Fruit fly (Drosophila melanogaster) whole organism, embryonic: ENCODE data around the gene CG42538.

ENCODE experiments used
- Asciz ChIP-seq: fragments of 200-800 bp; sonication (Bioruptor generic); optimal IDR thresholded peaks from 2 replicates; lab custom pipeline; 2017; ENCODE audit warnings: missing biosample characterization, mild to moderate bottlenecking, missing genetic modification characterization, missing genetic modification reagents
- CG10209 ChIP-seq: fragments of 200-800 bp; sonication (Bioruptor generic); optimal IDR thresholded peaks from 3 replicates; lab custom pipeline; 2017; ENCODE audit warnings: missing biosample characterization, mild to moderate bottlenecking, missing genetic modification characterization, missing genetic modification reagents
- CG10462 ChIP-seq: fragments of 200-800 bp; sonication (Bioruptor generic); optimal IDR thresholded peaks from 2 replicates; lab custom pipeline; 2016; ENCODE audit warnings: missing biosample characterization, missing genetic modification characterization
- CG12104 ChIP-seq: fragments of 200-800 bp; sonication (Bioruptor generic); optimal IDR thresholded peaks from 3 replicates; lab custom pipeline; 2016; ENCODE audit warnings: missing biosample characterization, missing genetic modification characterization
- CG12155 ChIP-seq: fragments of 200-800 bp; sonication (Bioruptor generic); optimal IDR thresholded peaks from 3 replicates; lab custom pipeline; 2016; ENCODE audit warnings: missing biosample characterization, missing genetic modification characterization
- CG12299 ChIP-seq: fragments of 200-800 bp; sonication (Bioruptor generic); optimal IDR thresholded peaks from 2 replicates; lab custom pipeline; 2018; ENCODE audit warnings: missing biosample characterization, mild to moderate bottlenecking, missing genetic modification characterization
- CG12769 ChIP-seq: fragments of 200-800 bp; sonication (Bioruptor generic); optimal IDR thresholded peaks from 2 replicates; lab custom pipeline; 2019; ENCODE audit warnings: missing biosample characterization, mild to moderate bottlenecking, missing genetic modification characterization, moderate library complexity
- CG18619 ChIP-seq: fragments of 200-800 bp; sonication (Bioruptor generic); optimal IDR thresholded peaks from 3 replicates; lab custom pipeline; 2017; ENCODE audit warnings: missing biosample characterization, mild to moderate bottlenecking, missing genetic modification characterization
- CG2889 ChIP-seq: fragments of 200-800 bp; sonication (Bioruptor generic); IDR thresholded peaks from 3 replicates; pipeline ENCODE4 v1.3.6; 2022; ENCODE audit warnings: missing biosample characterization, missing genetic modification characterization
- CG32767 ChIP-seq: fragments of 200-800 bp; sonication (Bioruptor generic); IDR thresholded peaks from 2 replicates; pipeline ENCODE4 v1.3.6; 2022; ENCODE audit warnings: missing biosample characterization, missing genetic modification characterization
- CG3726 ChIP-seq: fragments of 200-800 bp; sonication (Bioruptor generic); IDR thresholded peaks from 3 replicates; pipeline ENCODE4, ENCODE4 v1.3.6; 2022; ENCODE audit warnings: missing biosample characterization, missing genetic modification characterization
- CG4424 ChIP-seq: fragments of 200-800 bp; sonication (Bioruptor generic); optimal IDR thresholded peaks from 3 replicates; lab custom pipeline; 2016; ENCODE audit warnings: missing biosample characterization, missing genetic modification characterization
- CG6765 ChIP-seq: fragments of 200-800 bp; sonication (Bioruptor generic); optimal IDR thresholded peaks from 3 replicates; lab custom pipeline; 2017; ENCODE audit warnings: missing biosample characterization, mild to moderate bottlenecking, missing genetic modification characterization
- CG7372 ChIP-seq: fragments of 200-800 bp; sonication (Bioruptor generic); IDR thresholded peaks from 2 replicates; pipeline ENCODE4 v1.3.6; 2022; ENCODE audit warnings: missing biosample characterization, missing genetic modification characterization
- CHES-1-like ChIP-seq: fragments of 200-800 bp; sonication (Bioruptor generic); optimal IDR thresholded peaks from 2 replicates; lab custom pipeline; 2016; ENCODE audit warnings: missing biosample characterization, missing genetic modification characterization
- D19B ChIP-seq: fragments of 200-800 bp; sonication (Bioruptor generic); optimal IDR thresholded peaks from 2 replicates; lab custom pipeline; 2017; ENCODE audit warnings: missing biosample characterization, mild to moderate bottlenecking, missing genetic modification characterization
- Dad ChIP-seq: fragments of 200-800 bp; sonication (Bioruptor generic); optimal IDR thresholded peaks from 3 replicates; lab custom pipeline; 2016; ENCODE audit warnings: missing biosample characterization, missing genetic modification characterization
- Drgx ChIP-seq: fragments of 200-800 bp; sonication (Bioruptor generic); IDR thresholded peaks from 2 replicates; pipeline ENCODE4 v1.3.6; 2022; ENCODE audit warnings: missing biosample characterization, missing genetic modification characterization
- HmgD ChIP-seq: fragments of 200-800 bp; sonication (Bioruptor generic); optimal IDR thresholded peaks from 3 replicates; lab custom pipeline; 2016; ENCODE audit warnings: missing biosample characterization, missing genetic modification characterization
- Hmx ChIP-seq: fragments of 200-800 bp; sonication (Bioruptor generic); optimal IDR thresholded peaks from 2 replicates; lab custom pipeline; 2016; ENCODE audit warnings: missing biosample characterization, missing genetic modification characterization
- MESR4 ChIP-seq: fragments of 200-800 bp; sonication (Bioruptor generic); optimal IDR thresholded peaks from 2 replicates; lab custom pipeline; 2018; ENCODE audit warnings: missing biosample characterization, mild to moderate bottlenecking, missing genetic modification characterization, moderate library complexity
- NC2α ChIP-seq: fragments of 200-800 bp; sonication (Bioruptor generic); optimal IDR thresholded peaks from 2 replicates; lab custom pipeline; 2016; ENCODE audit warnings: missing biosample characterization, missing genetic modification characterization
- NfI ChIP-seq: fragments of 200-800 bp; sonication (Bioruptor generic); optimal IDR thresholded peaks from 3 replicates; lab custom pipeline; 2018; ENCODE audit warnings: missing biosample characterization, mild to moderate bottlenecking, missing genetic modification characterization, moderate library complexity
- Oli ChIP-seq: fragments of 200-800 bp; sonication (Bioruptor generic); optimal IDR thresholded peaks from 2 replicates; lab custom pipeline; 2018; ENCODE audit warnings: missing biosample characterization, mild to moderate bottlenecking, missing genetic modification characterization, moderate library complexity
- Optix ChIP-seq: fragments of 200-800 bp; sonication (Bioruptor generic); IDR thresholded peaks from 3 replicates; pipeline ENCODE4 v1.3.6; 2022; ENCODE audit warnings: missing biosample characterization, missing genetic modification characterization
- YL-1 ChIP-seq: fragments of 200-800 bp; sonication (Bioruptor generic); optimal IDR thresholded peaks from 3 replicates; lab custom pipeline; 2017; ENCODE audit warnings: missing biosample characterization, mild to moderate bottlenecking, missing genetic modification characterization
- chinmo ChIP-seq: fragments of 200-800 bp; sonication (Bioruptor generic); IDR thresholded peaks from 4 replicates; pipeline ENCODE4 v1.3.6; 2022; ENCODE audit warnings: missing biosample characterization, missing genetic modification characterization; ENCODE audit not compliant: partially characterized antibody
- disco-r ChIP-seq: fragments of 200-800 bp; sonication (Bioruptor generic); optimal IDR thresholded peaks from 2 replicates; lab custom pipeline; 2016; ENCODE audit warnings: missing biosample characterization, missing genetic modification characterization
- fd64A ChIP-seq: fragments of 200-800 bp; sonication (Bioruptor generic); optimal IDR thresholded peaks from 3 replicates; lab custom pipeline; 2018; ENCODE audit warnings: missing biosample characterization, mild to moderate bottlenecking, missing genetic modification characterization
- gro ChIP-seq: fragments of 200-800 bp; sonication (Bioruptor generic); optimal IDR thresholded peaks from 2 replicates; lab custom pipeline; 2016; ENCODE audit warnings: missing biosample characterization, missing genetic modification characterization
- inv ChIP-seq: fragments of 200-800 bp; sonication (Bioruptor generic); IDR thresholded peaks from 2 replicates; pipeline ENCODE4 v1.3.6; 2022; ENCODE audit warnings: missing biosample characterization, missing genetic modification characterization; ENCODE audit not compliant: partially characterized antibody
- jigr1 ChIP-seq: fragments of 200-800 bp; sonication (Bioruptor generic); IDR thresholded peaks from 3 replicates; pipeline ENCODE4 v1.3.6; 2022; ENCODE audit warnings: missing biosample characterization, missing genetic modification characterization
- kah ChIP-seq: fragments of 200-800 bp; sonication (Bioruptor generic); optimal IDR thresholded peaks from 2 replicates; lab custom pipeline; 2018; ENCODE audit warnings: missing biosample characterization, mild to moderate bottlenecking, missing genetic modification characterization
- ken ChIP-seq: fragments of 200-800 bp; sonication (Bioruptor generic); IDR thresholded peaks from 3 replicates; pipeline ENCODE4 v1.3.6; 2022; ENCODE audit warnings: missing biosample characterization, missing genetic modification characterization
- kni ChIP-seq: fragments of 200-800 bp; sonication (Bioruptor generic); optimal IDR thresholded peaks from 3 replicates; lab custom pipeline; 2017; ENCODE audit warnings: mild to moderate bottlenecking, missing biosample characterization, missing genetic modification reagents, missing genetic modification characterization
- mld ChIP-seq: fragments of 200-800 bp; sonication (Bioruptor generic); IDR thresholded peaks from 3 replicates; pipeline ENCODE4 v1.3.6; 2022; ENCODE audit warnings: missing biosample characterization, missing genetic modification characterization; ENCODE audit not compliant: partially characterized antibody
- nerfin-2 ChIP-seq: fragments of 200-800 bp; sonication (Bioruptor generic); IDR thresholded peaks from 2 replicates; pipeline ENCODE4 v1.3.6; 2022; ENCODE audit warnings: missing biosample characterization, missing genetic modification characterization; ENCODE audit not compliant: partially characterized antibody
- pfk ChIP-seq: fragments of 200-800 bp; sonication (Bioruptor generic); optimal IDR thresholded peaks from 2 replicates; lab custom pipeline; 2018; ENCODE audit warnings: missing biosample characterization, mild to moderate bottlenecking, missing genetic modification characterization, moderate library complexity
- pros ChIP-seq: fragments of 200-800 bp; sonication (Bioruptor generic); optimal IDR thresholded peaks from 3 replicates; lab custom pipeline; 2019; ENCODE audit warnings: missing biosample characterization, mild to moderate bottlenecking, missing genetic modification characterization, moderate library complexity
- row ChIP-seq: fragments of 200-800 bp; sonication (Bioruptor generic); IDR thresholded peaks from 3 replicates; pipeline ENCODE4 v1.3.6; 2022; ENCODE audit warnings: missing biosample characterization, missing genetic modification characterization
- run ChIP-seq: fragments of 200-800 bp; sonication (Bioruptor generic); optimal IDR thresholded peaks from 3 replicates; lab custom pipeline; 2018; ENCODE audit warnings: missing biosample characterization, mild to moderate bottlenecking, missing genetic modification characterization
- slbo ChIP-seq: fragments of 200-800 bp; sonication (Bioruptor generic); IDR thresholded peaks from 2 replicates; pipeline ENCODE4 v1.3.6; 2022; ENCODE audit warnings: missing biosample characterization, missing genetic modification characterization
- ssp ChIP-seq: fragments of 200-800 bp; sonication (Bioruptor generic); IDR thresholded peaks from 2 replicates; pipeline ENCODE4 v1.3.6; 2022; ENCODE audit warnings: missing biosample characterization, missing genetic modification characterization
- tap ChIP-seq: fragments of 200-800 bp; optimal IDR thresholded peaks from 3 replicates; lab custom pipeline; 2019; ENCODE audit warnings: missing biosample characterization, mild to moderate bottlenecking, missing genetic modification characterization, moderate library complexity
- trem ChIP-seq: fragments of 200-800 bp; optimal IDR thresholded peaks from 3 replicates; lab custom pipeline; 2019; ENCODE audit warnings: missing biosample characterization, mild to moderate bottlenecking, missing genetic modification characterization, moderate library complexity
- trh ChIP-seq: fragments of 200-800 bp; sonication (Bioruptor generic); optimal IDR thresholded peaks from 2 replicates; lab custom pipeline; 2016; ENCODE audit warnings: missing biosample characterization, missing genetic modification characterization

CG42538 gene

DNA sequence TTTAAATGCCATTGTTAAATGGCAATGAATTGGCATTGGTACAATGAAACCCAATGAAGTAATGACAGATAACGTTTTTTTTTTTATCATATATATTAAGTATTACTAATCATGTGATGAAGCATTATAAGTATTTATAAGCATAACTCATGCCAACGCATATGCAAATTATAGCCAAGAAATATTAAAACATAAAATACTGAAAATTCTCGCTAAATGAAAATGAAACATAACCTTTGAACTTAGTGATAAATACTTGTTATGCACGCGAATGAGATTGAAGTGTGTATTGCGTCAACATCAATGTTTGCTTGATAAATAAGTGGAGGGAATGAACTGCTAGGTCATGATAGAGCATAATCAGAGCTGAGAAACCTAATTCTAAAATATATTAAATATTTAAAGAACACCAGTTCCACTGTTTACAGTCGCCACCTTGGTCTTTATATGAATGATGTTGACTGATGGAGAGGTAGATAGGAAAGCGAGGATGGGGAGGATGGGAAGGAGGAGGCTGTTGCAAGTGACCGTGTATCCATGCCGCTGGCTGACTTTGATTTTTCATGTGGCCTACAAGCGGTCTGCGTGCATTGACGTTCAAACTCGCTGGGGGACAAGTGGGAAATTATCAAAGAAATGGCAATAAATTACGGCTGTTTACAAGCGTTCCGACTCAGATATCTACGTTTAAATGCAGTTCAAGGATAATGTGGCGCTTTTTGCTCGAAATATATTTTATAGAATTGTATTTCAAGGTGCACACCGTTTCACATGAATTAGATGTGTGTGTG, 22.0 kb downstream of the CG42538 start (continued):
- TF ChIP-seq CG12769 (no peak), HmgD (GFP tag; lab: Kevin White, UChicago) (no peak), row (GFP tag; lab: Robert Waterston, UW) (no peak), nerfin-2 (GFP tag; lab: Robert Waterston, UW) (no peak), YL-1 (no peak), Drgx (GFP tag; lab: Robert Waterston, UW) (no peak), CG18619 (no peak), tap (tag; lab: Kevin White, UChicago) (no peak), pros (no peak), gro (GFP tag; lab: Kevin White, UChicago) (no peak), Oli (tag; lab: Kevin White, UChicago) (no peak), CG2889 (GFP tag; lab: Robert Waterston, UW) (no peak), ken (GFP tag; lab: Robert Waterston, UW) (no peak), CG12299 (no peak)

DNA sequence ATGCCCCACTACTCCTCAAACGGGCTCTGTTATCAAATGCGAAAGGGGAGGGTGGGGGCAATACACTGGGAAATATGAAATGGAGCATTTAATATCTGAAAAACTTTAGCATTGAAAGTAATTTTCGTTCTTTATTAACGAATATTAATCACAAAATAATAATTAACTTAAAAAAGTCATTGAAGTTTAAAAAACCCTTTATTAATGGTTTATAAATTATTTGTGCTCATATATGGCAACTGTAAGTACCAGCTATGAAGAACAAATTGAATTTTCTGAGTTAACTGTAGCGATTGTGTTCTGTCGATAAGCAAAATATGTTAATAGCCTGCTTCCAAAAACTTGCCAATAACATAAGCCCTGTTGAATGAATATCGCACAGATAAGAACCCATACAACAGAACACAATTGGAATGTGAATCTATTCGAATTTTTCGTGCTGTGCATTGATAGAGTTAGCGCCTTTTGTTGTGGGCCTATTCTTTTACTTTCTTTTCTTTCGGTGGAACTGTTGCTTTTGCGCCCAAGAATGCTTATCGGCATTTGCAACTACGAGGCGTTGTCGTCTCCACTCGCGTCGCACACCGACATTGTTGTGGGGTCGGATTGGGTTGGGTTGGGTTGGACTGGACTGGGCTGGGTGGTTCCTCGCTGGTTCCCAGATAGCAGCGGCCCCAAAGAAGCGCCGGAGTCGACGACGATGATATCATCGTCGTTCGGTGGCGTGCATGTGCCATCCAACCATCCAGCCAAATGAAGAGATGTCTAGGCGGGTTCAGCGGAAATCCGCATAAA, 26.7 kb downstream of the CG42538 start:
- 0 out of 3 replicates have a peak, but pooled peaks have one; percentile 28 for TF ChIP-seq CG3726 (GFP tag; lab: Robert Waterston, UW)
- no peak for TF ChIP-seq CG32767 (GFP tag; lab: Robert Waterston, UW)
- TF ChIP-seq CG10462 (GFP tag; lab: Kevin White, UChicago): no peak
- TF ChIP-seq CG6765 (GFP tag; lab: Kevin White, UChicago): no peak
- TF ChIP-seq disco-r (GFP tag; lab: Kevin White, UChicago): peak; percentile 8
- peak; percentile 46; the same call in 1 of the 2 replicates for TF ChIP-seq slbo
- TF ChIP-seq inv (GFP tag; lab: Robert Waterston, UW): no peak
- peak; percentile 20 for TF ChIP-seq trem (tag; lab: Kevin White, UChicago)
- TF ChIP-seq Hmx (GFP tag; lab: Kevin White, UChicago): no peak
- no peak for TF ChIP-seq trh (GFP tag; lab: Kevin White, UChicago)
- TF ChIP-seq run: no peak
- TF ChIP-seq D19B: no peak
- TF ChIP-seq nerfin-2 (GFP tag; lab: Robert Waterston, UW): no peak
- no peak for TF ChIP-seq fd64A
- 0 out of 3 replicates have a peak, but pooled peaks have one; percentile 33 for TF ChIP-seq ken (GFP tag; lab: Robert Waterston, UW)
- TF ChIP-seq ssp (GFP tag; lab: Robert Waterston, UW): no peak
- no peak for TF ChIP-seq pfk
- no peak for TF ChIP-seq jigr1 (GFP tag; lab: Robert Waterston, UW)
- no peak for TF ChIP-seq Dad (GFP tag; lab: Kevin White, UChicago)
- TF ChIP-seq kah: no peak
- TF ChIP-seq kni (GFP tag; lab: Kevin White, UChicago): no peak
- peak; percentile 37 for TF ChIP-seq NfI (GFP tag; lab: Kevin White, UChicago)
- no peak for TF ChIP-seq MESR4 (GFP tag; lab: Kevin White, UChicago)
- TF ChIP-seq Optix: no peak
- peak; percentile 59 for TF ChIP-seq CG18619
- TF ChIP-seq NC2α: no peak
- TF ChIP-seq CG12155 (GFP tag; lab: Kevin White, UChicago): peak; percentile 38
- peak; percentile 14 for TF ChIP-seq CHES-1-like (GFP tag; lab: Kevin White, UChicago)
- no peak for TF ChIP-seq Asciz (GFP tag; lab: Kevin White, UChicago)
- TF ChIP-seq CG4424 (GFP tag; lab: Kevin White, UChicago): peak; percentile 55
- TF ChIP-seq mld: no peak
- peak; percentile 53 for TF ChIP-seq CG10209 (GFP tag; lab: Kevin White, UChicago)
- TF ChIP-seq CG12104 (GFP tag; lab: Kevin White, UChicago): peak; percentile 15
- TF ChIP-seq chinmo (GFP tag; lab: Robert Waterston, UW): 0 out of 4 replicates have a peak, but pooled peaks have one; percentile 42
- TF ChIP-seq CG7372 (GFP tag; lab: Robert Waterston, UW): no peak
